Worm (Caenorhabditis elegans): ENCODE results near the gene Y6E2A.5.
"Not testable (repeated sequence)": the region's sequence is repeated elsewhere in the genome, so short reads cannot be mapped to it uniquely, and the experiment has no call there.

Gene Y6E2A.5

DNA sequence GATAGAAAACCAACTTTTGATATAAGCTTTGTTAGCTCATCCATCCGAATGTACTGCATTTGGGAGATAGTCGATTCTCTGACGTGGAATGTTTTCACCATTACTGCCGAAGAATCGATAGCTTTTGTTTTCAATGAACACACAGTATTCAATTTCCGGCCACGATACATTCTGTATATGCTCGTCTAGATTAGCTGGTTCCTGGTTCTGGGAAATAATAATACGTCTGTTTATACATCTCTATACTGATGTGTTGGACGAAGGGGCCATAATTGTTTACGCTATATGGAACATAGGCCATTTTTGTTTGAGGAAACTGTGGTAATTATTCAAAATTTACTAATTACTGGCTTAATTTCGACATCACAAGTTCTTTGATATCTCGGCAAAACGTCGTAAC, 31.7 kb upstream of the Y6E2A.5 start, which contains the start of gene str-6:
str-6 (minus strand) TSS at position 101 of the 400 bp plus-strand sequence.
- TF ChIP-seq ama-1 (optimal IDR thresholded peaks at IDR 0.05) (no peak), sup-37 (GFP tag; optimal IDR thresholded peaks at IDR 0.05) (no peak), vab-15 (tag; optimal IDR thresholded peaks at IDR 0.05) (no peak), zag-1 (tag; optimal IDR thresholded peaks at IDR 0.05) (no peak), nhr-77 (tag; optimal IDR thresholded peaks at IDR 0.05) (no peak), nhr-19 (GFP tag; conservative IDR thresholded peaks at IDR 0.05) (no peak), egl-13 (tag; optimal IDR thresholded peaks at IDR 0.05) (no peak), lir-3 (tag; optimal IDR thresholded peaks at IDR 0.05; ENCODE audit: poor library complexity) (no peak), ceh-8 (GFP tag; optimal IDR thresholded peaks at IDR 0.05) (no peak), zip-4 (GFP tag; optimal IDR thresholded peaks at IDR 0.05) (no peak), efl-1 (optimal IDR thresholded peaks at IDR 0.05) (no peak), efl-1 (GFP tag; optimal IDR thresholded peaks at IDR 0.05 in 1 of 2) (no peak), unc-98 (GFP tag; IDR thresholded peaks at IDR 0.05) (no peak), lsy-2 (tag; optimal IDR thresholded peaks at IDR 0.05) (no peak)

DNA sequence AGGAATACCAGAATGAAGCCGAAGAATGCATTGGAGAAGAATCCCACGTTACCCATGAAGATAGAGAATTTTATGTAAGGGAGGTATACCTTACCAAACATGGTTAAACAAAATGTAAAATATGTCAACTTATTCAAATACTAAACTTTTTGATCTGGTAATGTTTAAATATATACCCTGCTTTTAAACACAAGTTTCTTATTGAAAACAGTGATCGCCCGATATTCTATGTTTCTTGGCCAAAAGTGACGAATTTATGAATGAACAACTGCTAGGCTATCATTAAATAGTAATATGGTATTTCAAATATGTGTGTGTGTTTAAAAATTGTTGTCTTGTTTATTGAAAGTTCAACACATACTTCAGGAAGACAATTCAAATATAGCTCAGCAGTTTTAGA, 29.9 kb upstream of the Y6E2A.5 start, which contains the start of gene T23D5.8:
T23D5.8 (minus strand) TSS at position 101 of the 400 bp plus-strand sequence.
- TF ChIP-seq lir-3 (tag; optimal IDR thresholded peaks at IDR 0.05; ENCODE audit: poor library complexity); skn-1 (tag; optimal IDR thresholded peaks at IDR 0.05); lin-15B (tag; optimal IDR thresholded peaks at IDR 0.05): not testable (repeated sequence)

DNA sequence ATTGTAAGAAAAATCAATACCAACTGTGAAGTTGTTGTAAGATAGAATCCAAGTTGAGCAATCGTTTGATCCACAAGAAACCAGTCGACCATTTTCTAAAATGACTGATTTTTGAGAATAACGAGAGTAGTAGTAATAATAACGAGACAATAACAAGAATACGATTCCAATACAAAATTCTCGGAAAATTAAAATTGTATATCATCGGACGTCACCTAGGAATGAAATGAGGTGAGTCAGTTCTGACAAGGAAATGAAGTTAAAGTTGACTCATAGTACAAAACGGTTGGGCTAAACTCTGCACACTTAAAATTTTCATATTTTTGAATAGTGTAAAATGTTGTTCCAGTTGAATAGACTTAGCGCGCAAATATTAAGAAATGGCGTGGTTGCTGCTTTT, 25.9 kb upstream of the Y6E2A.5 start, which contains the start of gene str-19:
str-19 (minus strand) TSS at position 101 of the 400 bp plus-strand sequence.
- not testable (repeated sequence) for TF ChIP-seq lsy-2 (tag; optimal IDR thresholded peaks at IDR 0.05); lin-35 (GFP tag; optimal IDR thresholded peaks at IDR 0.05); elt-3 (tag; optimal IDR thresholded peaks at IDR 0.05)

DNA sequence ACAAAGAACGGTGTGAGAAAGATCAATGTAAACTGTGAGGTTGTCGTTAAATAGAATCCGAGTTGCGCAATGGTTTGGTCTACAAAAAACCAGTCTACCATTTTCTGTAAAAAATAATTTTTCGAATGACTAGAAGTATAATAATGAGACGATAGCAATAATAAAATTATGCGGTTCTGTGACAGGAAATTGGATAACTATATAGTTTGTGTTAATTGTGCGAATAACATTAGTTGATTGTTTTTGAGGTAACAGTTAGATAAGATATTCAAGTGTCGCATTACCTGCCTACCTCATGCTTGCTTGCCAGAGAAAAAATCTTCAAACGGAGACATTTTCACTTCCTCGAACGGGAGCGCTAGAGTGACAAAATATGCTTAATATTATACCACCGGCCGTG, 23.4 kb upstream of the Y6E2A.5 start, which contains the start of gene str-18:
str-18 (minus strand) TSS at position 101 of the 400 bp plus-strand sequence.
- TF ChIP-seq aly-2 (tag; optimal IDR thresholded peaks at IDR 0.05): no peak
- TF ChIP-seq xbp-1 (tag; optimal IDR thresholded peaks at IDR 0.05): no peak
- TF ChIP-seq elt-3 (tag; optimal IDR thresholded peaks at IDR 0.05): no peak
- TF ChIP-seq tbx-2 (tag; optimal IDR thresholded peaks at IDR 0.05): no peak
- TF ChIP-seq lin-13 (GFP tag; optimal IDR thresholded peaks at IDR 0.05): no peak
- TF ChIP-seq lin-39 (tag; optimal IDR thresholded peaks at IDR 0.05): no peak
- no peak for TF ChIP-seq isw-1 (GFP tag; IDR thresholded peaks at IDR 0.05)
- TF ChIP-seq irx-1 (tag; optimal IDR thresholded peaks at IDR 0.05): no peak
- no peak for TF ChIP-seq nhr-19 (GFP tag; conservative IDR thresholded peaks at IDR 0.05)
- no peak for TF ChIP-seq pqm-1 (tag; optimal IDR thresholded peaks at IDR 0.05)
- TF ChIP-seq ztf-11 (tag; optimal IDR thresholded peaks at IDR 0.05): no peak
- no peak for TF ChIP-seq nhr-20 (tag; optimal IDR thresholded peaks at IDR 0.05)
- no peak for TF ChIP-seq blmp-1 (tag; optimal IDR thresholded peaks at IDR 0.05)
- TF ChIP-seq pax-3 (tag; optimal IDR thresholded peaks at IDR 0.05): no peak
- no peak for TF ChIP-seq nhr-237 (tag; optimal IDR thresholded peaks at IDR 0.05)
- no peak for TF ChIP-seq fos-1 (tag; optimal IDR thresholded peaks at IDR 0.05)
- TF ChIP-seq mef-2 (tag; optimal IDR thresholded peaks at IDR 0.05): no peak
- TF ChIP-seq ceh-88 (GFP tag; IDR thresholded peaks at IDR 0.05): no peak
- no peak for TF ChIP-seq swsn-7 (tag; optimal IDR thresholded peaks at IDR 0.05)
- TF ChIP-seq lin-35 (GFP tag; optimal IDR thresholded peaks at IDR 0.05): no peak

DNA sequence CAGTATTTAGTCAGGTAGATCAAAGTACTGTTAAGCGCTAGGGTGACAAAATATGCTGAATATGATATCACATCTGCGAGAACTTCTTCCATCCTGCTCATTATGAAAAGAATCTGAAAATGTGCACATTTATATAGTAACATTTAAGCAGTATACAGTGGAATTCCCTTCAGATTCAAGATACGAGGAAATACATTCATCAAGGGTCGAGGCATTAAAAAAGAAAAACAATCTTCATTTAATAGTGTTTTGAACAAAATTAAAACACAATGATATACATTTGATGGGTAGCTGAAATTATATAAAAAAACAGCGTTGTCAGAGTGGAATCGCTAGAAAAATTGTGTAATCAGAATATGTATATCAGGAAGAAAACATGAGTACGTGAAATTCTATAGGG, 17.3 kb upstream of the Y6E2A.5 start, which contains the start of gene str-27:
str-27 (minus strand) TSS at position 101 of the 400 bp plus-strand sequence.
- no peak for TF ChIP-seq skn-1 (tag; optimal IDR thresholded peaks at IDR 0.05)
- TF ChIP-seq ceh-82 (tag; optimal IDR thresholded peaks at IDR 0.05): no peak
- no peak for TF ChIP-seq nhr-237 (tag; optimal IDR thresholded peaks at IDR 0.05)
- TF ChIP-seq ztf-4 (tag; optimal IDR thresholded peaks at IDR 0.05): no peak
- TF ChIP-seq egl-27 (tag; optimal IDR thresholded peaks at IDR 0.05): no peak
- TF ChIP-seq swsn-7 (tag; optimal IDR thresholded peaks at IDR 0.05): no peak
- no peak for TF ChIP-seq pax-3 (tag; optimal IDR thresholded peaks at IDR 0.05)
- TF ChIP-seq mef-2 (tag; optimal IDR thresholded peaks at IDR 0.05): no peak
- no peak for TF ChIP-seq F16B12.6 (tag; optimal IDR thresholded peaks at IDR 0.05)
- TF ChIP-seq lin-15B (tag; optimal IDR thresholded peaks at IDR 0.05): no peak
- TF ChIP-seq irx-1 (tag; optimal IDR thresholded peaks at IDR 0.05): no peak
- no peak for TF ChIP-seq efl-1 (optimal IDR thresholded peaks at IDR 0.05)
- TF ChIP-seq efl-1 (GFP tag; optimal IDR thresholded peaks at IDR 0.05 in 1 of 2): no peak
- TF ChIP-seq blmp-1 (tag; optimal IDR thresholded peaks at IDR 0.05): no peak
- no peak for TF ChIP-seq nhr-28 (tag; optimal IDR thresholded peaks at IDR 0.05)
- TF ChIP-seq mab-9 (GFP tag; IDR thresholded peaks at IDR 0.05): no peak
- TF ChIP-seq C04F5.9 (tag; optimal IDR thresholded peaks at IDR 0.05): no peak
